Fruit fly (Drosophila melanogaster): ENCODE results near the gene LanA.

The LanA gene

DNA sequence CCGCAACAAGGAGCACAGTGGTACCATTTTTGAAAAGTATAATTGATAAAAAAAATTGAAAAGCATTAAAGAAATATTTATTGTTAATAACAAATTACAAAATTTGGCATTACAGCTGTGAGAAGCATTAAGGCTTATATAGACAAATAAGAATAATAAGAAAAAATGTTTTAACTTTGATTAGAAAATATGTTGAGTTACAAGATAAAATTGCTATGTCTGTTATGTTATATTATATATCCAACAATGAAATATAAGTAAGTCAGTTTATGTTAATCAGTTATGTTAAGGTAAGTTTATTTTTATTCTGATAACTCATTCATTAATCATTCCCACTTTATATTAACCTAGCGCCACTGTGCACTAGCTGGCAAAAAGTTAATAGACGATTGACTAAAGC lies 58.0 kb downstream of the LanA start (continued):
- TF ChIP-seq CG34376 (GFP tag; optimal IDR thresholded peaks at IDR 0.05) (no peak), CG11695 (GFP tag; IDR thresholded peaks at IDR 0.05) (no peak), Atf3 (GFP tag; optimal IDR thresholded peaks at IDR 0.05) (no peak), croc (GFP tag; conservative IDR thresholded peaks at IDR 0.05) (no peak), CG3838 (GFP tag; optimal IDR thresholded peaks at IDR 0.05) (no peak), nmo (GFP tag; optimal IDR thresholded peaks at IDR 0.05) (peak; percentile 31), CG1832 (GFP tag; optimal IDR thresholded peaks at IDR 0.05) (no peak), Jarid2 (GFP tag; optimal IDR thresholded peaks at IDR 0.05) (no peak), CG11723 (GFP tag; optimal IDR thresholded peaks at IDR 0.05) (no peak), unpg (GFP tag; optimal IDR thresholded peaks at IDR 0.05) (no peak), ash1 (GFP tag; optimal IDR thresholded peaks at IDR 0.05) (no peak), Hr3 (GFP tag; optimal IDR thresholded peaks at IDR 0.05) (no peak), zen (tag; optimal IDR thresholded peaks at IDR 0.05) (no peak), ase (GFP tag; IDR thresholded peaks at IDR 0.05) (no peak), CG16815 (GFP tag; optimal IDR thresholded peaks at IDR 0.05) (no peak), wdn (GFP tag; IDR thresholded peaks at IDR 0.05) (no peak), CG6689 (GFP tag; IDR thresholded peaks at IDR 0.05) (0 out of 2 replicates have a peak, but pooled peaks have one; percentile 5), CG10267 (tag; optimal IDR thresholded peaks at IDR 0.05) (peak; percentile 43), CG6175 (GFP tag; IDR thresholded peaks at IDR 0.05) (no peak), CG8478 (optimal IDR thresholded peaks at IDR 0.05) (no peak), en (GFP tag; optimal IDR thresholded peaks at IDR 0.05) (no peak), Hr51 (GFP tag; optimal IDR thresholded peaks at IDR 0.05) (no peak), C15 (GFP tag; IDR thresholded peaks at IDR 0.05) (no peak), CG18599 (GFP tag; optimal IDR thresholded peaks at IDR 0.05) (no peak), ap (GFP tag; IDR thresholded peaks at IDR 0.05) (no peak), az2 (GFP tag; optimal IDR thresholded peaks at IDR 0.05) (no peak), D19A (tag; optimal IDR thresholded peaks at IDR 0.05) (peak; percentile 35), so (GFP tag; IDR thresholded peaks at IDR 0.05) (no peak), vfl (GFP tag; optimal IDR thresholded peaks at IDR 0.05) (no peak), CG18011 (GFP tag; optimal IDR thresholded peaks at IDR 0.05) (no peak), Dek (tag; optimal IDR thresholded peaks at IDR 0.05) (no peak), hth (optimal IDR thresholded peaks at IDR 0.05) (no peak), grn (GFP tag; optimal IDR thresholded peaks at IDR 0.05) (no peak), danr (GFP tag; IDR thresholded peaks at IDR 0.05) (no peak), gem (tag; optimal IDR thresholded peaks at IDR 0.05) (peak; percentile 60), bcd (GFP tag; optimal IDR thresholded peaks at IDR 0.05) (no peak), Ets97D (GFP tag; optimal IDR thresholded peaks at IDR 0.05) (no peak), tgo (GFP tag; IDR thresholded peaks at IDR 0.05) (no peak), Hand (GFP tag; optimal IDR thresholded peaks at IDR 0.05) (no peak), gfzf (GFP tag; optimal IDR thresholded peaks at IDR 0.05) (no peak), BEAF-32 (GFP tag; optimal IDR thresholded peaks at IDR 0.05) (no peak), odd (GFP tag; optimal IDR thresholded peaks at IDR 0.05) (no peak), shn (GFP tag; optimal IDR thresholded peaks at IDR 0.05) (no peak), pros (GFP tag; optimal IDR thresholded peaks at IDR 0.05) (no peak), CG16779 (GFP tag; IDR thresholded peaks at IDR 0.05) (no peak), HLHmδ (GFP tag; optimal IDR thresholded peaks at IDR 0.05) (no peak), YL-1 (GFP tag; optimal IDR thresholded peaks at IDR 0.05) (no peak), CG1792 (GFP tag; optimal IDR thresholded peaks at IDR 0.05) (no peak), dan (GFP tag; IDR thresholded peaks at IDR 0.05) (no peak), onecut (GFP tag; IDR thresholded peaks at IDR 0.05) (no peak), CG7987 (GFP tag; optimal IDR thresholded peaks at IDR 0.05) (no peak), CG12219 (GFP tag; optimal IDR thresholded peaks at IDR 0.05) (no peak), CG15011 (GFP tag; optimal IDR thresholded peaks at IDR 0.05) (no peak)
